Fruit fly (Drosophila melanogaster) Kc167 (cell line): ENCODE data around the gene scpr-A.

Experiments used
- Sin3A ChIP-seq: fragments of >200 bp; optimal IDR thresholded peaks from 2 replicates; lab custom pipeline; 2018; ENCODE audit warnings: missing external identifiers
- h ChIP-seq: fragments of >200 bp; optimal IDR thresholded peaks from 3 replicates; lab custom pipeline; 2018; ENCODE audit warnings: missing external identifiers
- psq ChIP-seq: fragments of >200 bp; optimal IDR thresholded peaks from 2 replicates; lab custom pipeline; 2017; ENCODE audit warnings: missing external identifiers
- ttk ChIP-seq: sonication (Bioruptor generic); optimal IDR thresholded peaks from 2 replicates; lab custom pipeline; 2017; ENCODE audit warnings: missing external identifiers

DNA sequence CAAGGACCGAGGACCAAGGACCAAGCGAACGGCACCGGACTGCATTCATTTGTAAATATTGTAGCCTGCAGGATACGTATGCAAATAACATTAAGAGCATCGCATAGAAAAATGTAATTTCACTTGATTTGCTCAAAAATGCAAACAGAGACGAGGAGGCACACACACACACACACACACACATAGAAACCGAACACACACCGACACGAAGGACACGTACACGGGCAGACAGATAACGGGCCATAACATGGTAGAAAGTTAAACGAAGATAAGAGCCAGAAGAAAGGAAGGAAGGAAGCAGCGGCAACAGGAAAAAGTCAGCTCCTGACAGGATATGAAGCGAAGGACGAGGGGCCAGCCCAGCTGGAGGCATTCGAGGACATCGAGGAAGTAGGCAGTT lies 29.6 kb downstream of the scpr-A start:
- no peak for TF ChIP-seq Sin3A (lab: Kevin White, UChicago)
- TF ChIP-seq h (lab: Kevin White, UChicago): no peak
- no peak for TF ChIP-seq ttk (lab: Kevin White, UChicago)
- TF ChIP-seq psq (lab: Kevin White, UChicago): no peak
